Fruit fly (Drosophila melanogaster) whole organism, embryonic: Measurements from ENCODE around the gene comm.

Source experiments
- Atf-2 ChIP-seq: fragments of 200-800 bp; sonication (Bioruptor generic); optimal IDR thresholded peaks from 2 replicates; lab custom pipeline; 2016; ENCODE audit warnings: missing biosample characterization, missing genetic modification characterization
- CG10654 ChIP-seq: fragments of 200-800 bp; sonication (Bioruptor generic); optimal IDR thresholded peaks from 2 replicates; lab custom pipeline; 2016; ENCODE audit warnings: missing biosample characterization, missing genetic modification characterization
- CG10959 ChIP-seq: fragments of 200-800 bp; sonication (Bioruptor generic); IDR thresholded peaks from 2 replicates; pipeline ENCODE4 v1.3.6; 2022; ENCODE audit warnings: missing biosample characterization, missing genetic modification characterization
- CG11504 ChIP-seq: fragments of 200-800 bp; sonication (Bioruptor generic); optimal IDR thresholded peaks from 3 replicates; lab custom pipeline; 2019; ENCODE audit warnings: missing biosample characterization, mild to moderate bottlenecking, missing genetic modification characterization, moderate library complexity
- CG11695 ChIP-seq: fragments of 200-800 bp; sonication (Bioruptor generic); IDR thresholded peaks from 3 replicates; pipeline ENCODE4 v1.3.6; 2022; ENCODE audit warnings: missing biosample characterization, missing genetic modification characterization
- CG12391 ChIP-seq: fragments of 200-800 bp; sonication (Bioruptor generic); optimal IDR thresholded peaks from 3 replicates; lab custom pipeline; 2018; ENCODE audit warnings: missing biosample characterization, mild to moderate bottlenecking, missing genetic modification characterization, moderate library complexity
- CG14965 ChIP-seq: fragments of 200-800 bp; sonication (Bioruptor generic); optimal IDR thresholded peaks from 2 replicates; lab custom pipeline; 2016; ENCODE audit warnings: missing biosample characterization, missing genetic modification characterization, borderline replicate concordance
- CG17802 ChIP-seq: fragments of 200-800 bp; sonication (Bioruptor generic); optimal IDR thresholded peaks from 2 replicates; lab custom pipeline; 2018; ENCODE audit warnings: missing biosample characterization, mild to moderate bottlenecking, missing genetic modification characterization, moderate library complexity
- CG18011 ChIP-seq: fragments of 200-800 bp; sonication (Bioruptor generic); optimal IDR thresholded peaks from 2 replicates; lab custom pipeline; 2017; ENCODE audit warnings: missing biosample characterization, missing genetic modification characterization, mild to moderate bottlenecking, moderate library complexity, missing genotype
- CG18619 ChIP-seq: fragments of 200-800 bp; sonication (Bioruptor generic); optimal IDR thresholded peaks from 3 replicates; lab custom pipeline; 2017; ENCODE audit warnings: missing biosample characterization, mild to moderate bottlenecking, missing genetic modification characterization
- CG2202 ChIP-seq: fragments of 200-800 bp; sonication (Bioruptor generic); optimal IDR thresholded peaks from 2 replicates; lab custom pipeline; 2018; ENCODE audit warnings: missing biosample characterization, mild to moderate bottlenecking, missing genetic modification characterization
- CG3281 ChIP-seq: fragments of 200-800 bp; sonication (Bioruptor generic); optimal IDR thresholded peaks from 3 replicates; lab custom pipeline; 2017; ENCODE audit warnings: missing biosample characterization, mild to moderate bottlenecking, missing genetic modification characterization
- CG34224 ChIP-seq: fragments of 200-800 bp; sonication (Bioruptor generic); IDR thresholded peaks from 3 replicates; pipeline ENCODE4 v1.3.6; 2022; ENCODE audit warnings: missing biosample characterization, missing genetic modification characterization; ENCODE audit not compliant: partially characterized antibody
- CG3847 ChIP-seq: fragments of 200-800 bp; sonication (Bioruptor generic); IDR thresholded peaks from 2 replicates; pipeline ENCODE4 v1.3.6; 2022; ENCODE audit warnings: missing biosample characterization, missing genetic modification characterization
- CG4360 ChIP-seq: fragments of 200-800 bp; sonication (Bioruptor generic); IDR thresholded peaks from 2 replicates; pipeline ENCODE4 v1.3.6; 2022; ENCODE audit warnings: missing biosample characterization, missing genetic modification characterization
- CG4854 ChIP-seq: fragments of 200-800 bp; sonication (Bioruptor generic); optimal IDR thresholded peaks from 2 replicates; lab custom pipeline; 2016; ENCODE audit warnings: missing biosample characterization, missing genetic modification characterization, inconsistent platforms
- CG7556 ChIP-seq: fragments of 200-800 bp; sonication (Bioruptor generic); optimal IDR thresholded peaks from 2 replicates; lab custom pipeline; 2017; ENCODE audit warnings: missing biosample characterization, mild to moderate bottlenecking, missing genetic modification characterization
- CG7786 ChIP-seq: fragments of 200-800 bp; sonication (Bioruptor generic); optimal IDR thresholded peaks from 2 replicates; lab custom pipeline; 2016; ENCODE audit warnings: missing biosample characterization, missing genetic modification characterization
- Dip3 ChIP-seq: fragments of 200-800 bp; sonication (Bioruptor generic); optimal IDR thresholded peaks from 3 replicates; lab custom pipeline; 2016; ENCODE audit warnings: missing biosample characterization, missing genetic modification characterization
- Drgx ChIP-seq: fragments of 200-800 bp; sonication (Bioruptor generic); IDR thresholded peaks from 2 replicates; pipeline ENCODE4 v1.3.6; 2022; ENCODE audit warnings: missing biosample characterization, missing genetic modification characterization
- E2f2 ChIP-seq: fragments of 200-800 bp; sonication (Bioruptor generic); IDR thresholded peaks from 2 replicates; pipeline ENCODE4 v1.3.6; 2022; ENCODE audit warnings: missing biosample characterization, missing genetic modification characterization
- Hr39 ChIP-seq: fragments of >200 bp; optimal IDR thresholded peaks from 2 replicates; lab custom pipeline; 2017
- Hr78 ChIP-seq, 2 experiments: fragments of 200-800 bp in 1 of 2; fragments of >200 bp in 1 of 2; sonication (Bioruptor generic) in 1 of 2; optimal IDR thresholded peaks; 2 replicates each; lab custom pipeline; 2017 to 2019; ENCODE audit warnings: missing biosample characterization in 2 of 2, missing genetic modification characterization in 2 of 2, mild to moderate bottlenecking in 1 of 2, moderate library complexity in 1 of 2
- Jarid2 ChIP-seq: fragments of 200-800 bp; sonication (Bioruptor generic); optimal IDR thresholded peaks from 3 replicates; lab custom pipeline; 2017; ENCODE audit warnings: mild to moderate bottlenecking, missing biosample characterization, missing genetic modification reagents, missing genetic modification characterization
- Lhr ChIP-seq: fragments of 200-800 bp; sonication (Bioruptor generic); optimal IDR thresholded peaks from 3 replicates; lab custom pipeline; 2017; ENCODE audit warnings: mild to moderate bottlenecking, missing biosample characterization, missing genetic modification reagents, missing genetic modification characterization
- MBD-R2 ChIP-seq: fragments of 200-800 bp; sonication (Bioruptor generic); IDR thresholded peaks from 2 replicates; pipeline ENCODE4 v1.3.6; 2022; ENCODE audit warnings: missing biosample characterization, missing genetic modification characterization
- Myb ChIP-seq: fragments of 200-800 bp; sonication (Bioruptor generic); optimal IDR thresholded peaks from 2 replicates; lab custom pipeline; 2016; ENCODE audit warnings: missing biosample characterization, missing genetic modification characterization
- ap ChIP-seq: fragments of 200-800 bp; sonication (Bioruptor generic); IDR thresholded peaks from 2 replicates; pipeline ENCODE4 v1.3.6; 2022; ENCODE audit warnings: missing biosample characterization, missing genetic modification characterization
- ato ChIP-seq: fragments of 200-800 bp; sonication (Bioruptor generic); IDR thresholded peaks from 2 replicates; pipeline ENCODE4 v1.3.6; 2022; ENCODE audit warnings: missing biosample characterization, missing genetic modification characterization; ENCODE audit not compliant: partially characterized antibody
- chinmo ChIP-seq: fragments of 200-800 bp; sonication (Bioruptor generic); IDR thresholded peaks from 4 replicates; pipeline ENCODE4 v1.3.6; 2022; ENCODE audit warnings: missing biosample characterization, missing genetic modification characterization; ENCODE audit not compliant: partially characterized antibody
- corto ChIP-seq: fragments of 200-800 bp; sonication (Bioruptor generic); optimal IDR thresholded peaks from 2 replicates; lab custom pipeline; 2016; ENCODE audit warnings: missing biosample characterization, mild to moderate bottlenecking, missing genetic modification characterization, moderate library complexity
- crp ChIP-seq, 2 experiments: fragments of 200-800 bp; sonication (Bioruptor generic); optimal IDR thresholded peaks; 2 replicates in 1 of 2; 3 replicates in 1 of 2; lab custom pipeline; 2017; ENCODE audit warnings: missing biosample characterization in 2 of 2, missing genetic modification characterization in 2 of 2, mild to moderate bottlenecking in 1 of 2, moderate library complexity in 1 of 2
- da ChIP-seq: fragments of 200-800 bp; sonication (Bioruptor generic); optimal IDR thresholded peaks from 2 replicates; lab custom pipeline; 2016; ENCODE audit warnings: missing biosample characterization, missing genetic modification characterization
- disco-r ChIP-seq: fragments of 200-800 bp; sonication (Bioruptor generic); optimal IDR thresholded peaks from 2 replicates; lab custom pipeline; 2016; ENCODE audit warnings: missing biosample characterization, missing genetic modification characterization
- dpn ChIP-seq, 2 experiments: fragments of 200-800 bp; sonication (Bioruptor generic); optimal IDR thresholded peaks; 3 replicates each; lab custom pipeline; 2016; ENCODE audit warnings: missing biosample characterization in 2 of 2, missing genetic modification characterization in 2 of 2
- gcm2 ChIP-seq: fragments of 200-800 bp; sonication (Bioruptor generic); optimal IDR thresholded peaks from 2 replicates; lab custom pipeline; 2016; ENCODE audit warnings: missing biosample characterization, missing genetic modification characterization
- h ChIP-seq: fragments of >200 bp; optimal IDR thresholded peaks from 2 replicates; lab custom pipeline; 2017
- knrl ChIP-seq: fragments of 200-800 bp; sonication (Bioruptor generic); IDR thresholded peaks from 3 replicates; pipeline ENCODE4 v1.3.6; 2022; ENCODE audit warnings: missing biosample characterization, missing genetic modification characterization; ENCODE audit not compliant: partially characterized antibody
- nmo ChIP-seq: fragments of 200-800 bp; sonication (Bioruptor generic); optimal IDR thresholded peaks from 2 replicates; lab custom pipeline; 2018; ENCODE audit warnings: missing biosample characterization, mild to moderate bottlenecking, missing genetic modification characterization, moderate library complexity
- prd ChIP-seq, 3 experiments: fragments of >200 bp in 2 of 3; fragments of 200-800 bp in 1 of 3; sonication (Bioruptor generic) in 1 of 3; optimal IDR thresholded peaks in 2 of 3; IDR thresholded peaks in 1 of 3; 2 replicates in 2 of 3; 3 replicates in 1 of 3; pipeline versions ENCODE4 v1.3.6 to Lab custom; 2017 to 2022; ENCODE audit warnings: missing biosample characterization in 1 of 3, missing genetic modification characterization in 1 of 3
- row ChIP-seq: fragments of 200-800 bp; sonication (Bioruptor generic); IDR thresholded peaks from 3 replicates; pipeline ENCODE4 v1.3.6; 2022; ENCODE audit warnings: missing biosample characterization, missing genetic modification characterization
- schlank ChIP-seq: fragments of 200-800 bp; sonication (Bioruptor generic); optimal IDR thresholded peaks from 2 replicates; lab custom pipeline; 2018; ENCODE audit warnings: missing biosample characterization, mild to moderate bottlenecking, missing genetic modification characterization
- slbo ChIP-seq: fragments of 200-800 bp; sonication (Bioruptor generic); IDR thresholded peaks from 2 replicates; pipeline ENCODE4 v1.3.6; 2022; ENCODE audit warnings: missing biosample characterization, missing genetic modification characterization
- sna ChIP-seq: fragments of 200-800 bp; sonication (Bioruptor generic); IDR thresholded peaks from 2 replicates; pipeline ENCODE4 v1.3.6; 2022; ENCODE audit warnings: missing biosample characterization, missing genetic modification characterization; ENCODE audit not compliant: partially characterized antibody
- so ChIP-seq: fragments of 200-800 bp; sonication (Bioruptor generic); IDR thresholded peaks from 3 replicates; pipeline ENCODE4 v1.3.6; 2022; ENCODE audit warnings: missing biosample characterization, missing genetic modification characterization
- sqz ChIP-seq: fragments of 200-800 bp; sonication (Bioruptor generic); optimal IDR thresholded peaks from 3 replicates; lab custom pipeline; 2018; ENCODE audit warnings: missing biosample characterization, mild to moderate bottlenecking, missing genetic modification characterization
- tna ChIP-seq: fragments of 200-800 bp; sonication (Bioruptor generic); IDR thresholded peaks from 2 replicates; pipeline ENCODE4 v1.3.6; 2022; ENCODE audit warnings: missing biosample characterization, missing genetic modification characterization; ENCODE audit not compliant: partially characterized antibody
- vvl ChIP-seq: fragments of 200-800 bp; sonication (Bioruptor generic); IDR thresholded peaks from 2 replicates; pipeline ENCODE4 v1.3.6; 2022; ENCODE audit warnings: missing biosample characterization, missing genetic modification characterization

comm gene

dm6 chr3L:15729306-15730006 lies 1.2 kb upstream of the comm start:
- TF ChIP-seq E2f2 (GFP tag; lab: Robert Waterston, UW) = 0 out of 2 replicates have a peak, but pooled peaks have one; percentile 15
- peak; percentile 26 for TF ChIP-seq sqz (GFP tag; lab: Kevin White, UChicago)
- no peak for TF ChIP-seq da (GFP tag; lab: Kevin White, UChicago)
- no peak for TF ChIP-seq ap (GFP tag; lab: Robert Waterston, UW)
- TF ChIP-seq row (GFP tag; lab: Robert Waterston, UW) = no peak
- TF ChIP-seq Hr39 (lab: Kevin White, UChicago) = no peak
- no peak for TF ChIP-seq dpn (GFP tag; optimal IDR thresholded peaks at IDR 0.05; lab: Kevin White, UChicago)
- no peak for TF ChIP-seq tna (GFP tag; lab: Robert Waterston, UW)
- TF ChIP-seq slbo (GFP tag; lab: Robert Waterston, UW) = no peak
- no peak for TF ChIP-seq CG2202 (tag; lab: Kevin White, UChicago)
- no peak for TF ChIP-seq Myb
- no peak for TF ChIP-seq CG4854 (GFP tag; lab: Kevin White, UChicago)
- no peak for TF ChIP-seq Dip3 (GFP tag; lab: Kevin White, UChicago)
- no peak for TF ChIP-seq CG10654 (GFP tag; lab: Kevin White, UChicago)
- no peak for TF ChIP-seq CG11504 (tag; lab: Kevin White, UChicago)
- peak; percentile 61; the same call in 1 of the 2 replicates for TF ChIP-seq vvl
- TF ChIP-seq MBD-R2 (GFP tag; lab: Robert Waterston, UW) = no peak
- TF ChIP-seq CG14965 = no peak
- TF ChIP-seq CG18619 = no peak
- peak; percentile 60; the same call in 1 of the 2 replicates for TF ChIP-seq sna (GFP tag; lab: Robert Waterston, UW)
- TF ChIP-seq CG11695 (GFP tag; lab: Robert Waterston, UW) = no peak; the same call in 2 of the 3 replicates
- peak; percentile 46; the same call in 1 of the 2 replicates for TF ChIP-seq CG4360 (GFP tag; lab: Robert Waterston, UW)
- no peak for TF ChIP-seq prd (optimal IDR thresholded peaks at IDR 0.05; lab: Kevin White, UChicago)
- TF ChIP-seq prd (GFP tag; IDR thresholded peaks at IDR 0.05; lab: Robert Waterston, UW) = no peak
- no peak for TF ChIP-seq CG10959 (GFP tag; lab: Robert Waterston, UW)
- TF ChIP-seq schlank (tag; lab: Kevin White, UChicago) = no peak
- no peak for TF ChIP-seq Lhr
- no peak for TF ChIP-seq crp (GFP tag; optimal IDR thresholded peaks at IDR 0.05; lab: Kevin White, UChicago)
- TF ChIP-seq nmo = no peak
- TF ChIP-seq CG3281 (GFP tag; lab: Kevin White, UChicago) = no peak
- TF ChIP-seq CG18011 = no peak
- TF ChIP-seq CG7556 (GFP tag; lab: Kevin White, UChicago) = no peak
- no peak for TF ChIP-seq corto (GFP tag; lab: Kevin White, UChicago)
- TF ChIP-seq chinmo (GFP tag; lab: Robert Waterston, UW) = peak; percentile 75; the same call in 1 of the 4 replicates
- no peak for TF ChIP-seq CG7786
- no peak for TF ChIP-seq CG12391
- TF ChIP-seq disco-r (GFP tag; lab: Kevin White, UChicago) = no peak
- TF ChIP-seq CG34224 (GFP tag; lab: Robert Waterston, UW) = peak; percentile 62; the same call in 2 of the 3 replicates
- TF ChIP-seq knrl (GFP tag; lab: Robert Waterston, UW) = peak; percentile 35; the same call in 1 of the 3 replicates
- no peak for TF ChIP-seq CG17802 (tag; lab: Kevin White, UChicago)
- TF ChIP-seq h = no peak
- TF ChIP-seq CG3847 (GFP tag; lab: Robert Waterston, UW) = no peak
- peak in 1 of 2 experiments; percentile 100 for TF ChIP-seq Hr78 (GFP tag; optimal IDR thresholded peaks at IDR 0.05; lab: Kevin White, UChicago)
- peak; percentile 22; the same call in 1 of the 3 replicates for TF ChIP-seq so (GFP tag; lab: Robert Waterston, UW)
- TF ChIP-seq Atf-2 = no peak
- TF ChIP-seq gcm2 = peak; percentile 18
- 0 out of 2 replicates have a peak, but pooled peaks have one; percentile 15 for TF ChIP-seq Drgx
- TF ChIP-seq Jarid2 (GFP tag; lab: Kevin White, UChicago) = peak; percentile 98
- peak; percentile 24; the same call in 1 of the 2 replicates for TF ChIP-seq ato (GFP tag; lab: Robert Waterston, UW)
